Fruit fly (Drosophila melanogaster) whole organism, wandering third instar larva: ENCODE data around the gene CG14212.

Experiments used
- Hr83 ChIP-seq: fragments of 200-300 bp; sonication (Bioruptor generic); optimal IDR thresholded peaks from 2 replicates; lab custom pipeline; 2016; ENCODE audit warnings: missing biosample characterization, mild to moderate bottlenecking, missing genetic modification characterization, moderate library complexity; ENCODE audit not compliant: poor library complexity, severe bottlenecking
- Myc ChIP-seq: fragments of >200 bp; optimal IDR thresholded peaks from 2 replicates; lab custom pipeline; 2017
- Vsx2 ChIP-seq: fragments of 200-300, 225-300 bp; sonication (Bioruptor generic); optimal IDR thresholded peaks from 2 replicates; lab custom pipeline; 2018; ENCODE audit warnings: missing biosample characterization, missing genetic modification characterization; ENCODE audit not compliant: partially characterized antibody
- dl ChIP-seq, 2 experiments: fragments of 175-275, 200-275 bp in 1 of 2; fragments of 200-275 bp in 1 of 2; sonication (Bioruptor generic); optimal IDR thresholded peaks; lab custom pipeline; 2018; ENCODE audit warnings: mild to moderate bottlenecking in 2 of 2, missing biosample characterization in 2 of 2, missing genetic modification characterization in 2 of 2, moderate library complexity in 2 of 2; ENCODE audit not compliant: partially characterized antibody in 2 of 2, insufficient read depth in 1 of 2
- ey ChIP-seq: fragments of 200-800 bp; sonication (Bioruptor generic); optimal IDR thresholded peaks from 2 replicates; lab custom pipeline; 2016; ENCODE audit warnings: missing biosample characterization, missing genetic modification characterization
- h ChIP-seq: fragments of 200-800 bp; sonication (Bioruptor generic); optimal IDR thresholded peaks from 3 replicates; lab custom pipeline; 2016; ENCODE audit warnings: missing biosample characterization, mild to moderate bottlenecking, missing genetic modification characterization
- sv ChIP-seq: fragments of 200-800 bp; sonication (Bioruptor generic); optimal IDR thresholded peaks from 3 replicates; lab custom pipeline; 2016; ENCODE audit warnings: missing biosample characterization, missing genetic modification characterization
- tai ChIP-seq: sonication (Bioruptor generic); optimal IDR thresholded peaks from 2 replicates; lab custom pipeline; 2016; ENCODE audit warnings: missing biosample characterization, missing genetic modification characterization

DNA sequence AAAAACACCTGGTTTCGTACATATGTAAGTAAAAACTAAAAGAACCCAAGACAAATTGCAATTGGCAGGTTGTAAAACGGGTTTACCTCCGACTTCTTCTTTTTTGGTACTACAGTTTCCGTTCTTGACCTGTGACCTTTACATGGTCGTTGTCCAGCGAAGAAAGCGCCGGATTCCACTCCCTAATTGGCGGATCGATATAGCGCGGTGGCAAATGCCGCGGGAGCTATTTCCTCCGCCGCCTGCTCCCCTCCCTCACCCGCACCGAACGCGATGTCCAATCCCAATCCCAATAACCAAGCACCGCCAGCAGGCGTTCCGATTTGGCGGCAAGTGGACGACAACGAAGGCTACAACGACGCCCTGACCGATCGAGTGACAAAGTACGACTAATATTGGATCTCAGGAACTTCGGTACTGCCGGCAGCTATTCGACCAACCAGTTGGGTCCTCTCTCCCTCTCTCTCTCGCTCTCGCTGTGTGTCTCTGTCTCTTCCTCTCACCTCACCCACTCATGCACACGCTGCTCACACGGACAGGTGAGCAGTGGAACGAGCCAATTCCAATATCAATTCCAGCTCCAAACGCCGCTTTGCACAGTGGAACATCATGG is 37.2 kb downstream of the CG14212 start:
- TF ChIP-seq dl (GFP tag; optimal IDR thresholded peaks at IDR 0.05; lab: Kevin White, UChicago; ENCODE audit: insufficient read depth in 1 of 2, partially characterized antibody in 2 of 2) (peak in 1 of 2 experiments; percentile 74), tai (no peak), h (GFP tag; lab: Kevin White, UChicago) (no peak), ey (GFP tag; lab: Kevin White, UChicago) (no peak), Myc (no peak), Vsx2 (peak; percentile 85), Hr83 (peak; percentile 53), sv (no peak)
